Fruit fly (Drosophila melanogaster): ENCODE data around the gene Ufd4.

- TF ChIP-seq psq (optimal IDR thresholded peaks at IDR 0.05) (no peak), insv (optimal IDR thresholded peaks at IDR 0.05) (no peak), Myc (optimal IDR thresholded peaks at IDR 0.05) (no peak)
These were observed 13.5 kb upstream of the Ufd4 start for dm6 chr2L:10305538-10306147.
